Worm (Caenorhabditis elegans) whole organism, dauer: ENCODE measurements around the gene cnt-1.

ENCODE experiments used
- unc-62 ChIP-seq: sonication (generic microtip); optimal IDR thresholded peaks from 2 replicates; lab custom pipeline; 2017; ENCODE audit warnings: missing biosample characterization, missing genetic modification reagents, missing genetic modification characterization

The cnt-1 gene

DNA sequence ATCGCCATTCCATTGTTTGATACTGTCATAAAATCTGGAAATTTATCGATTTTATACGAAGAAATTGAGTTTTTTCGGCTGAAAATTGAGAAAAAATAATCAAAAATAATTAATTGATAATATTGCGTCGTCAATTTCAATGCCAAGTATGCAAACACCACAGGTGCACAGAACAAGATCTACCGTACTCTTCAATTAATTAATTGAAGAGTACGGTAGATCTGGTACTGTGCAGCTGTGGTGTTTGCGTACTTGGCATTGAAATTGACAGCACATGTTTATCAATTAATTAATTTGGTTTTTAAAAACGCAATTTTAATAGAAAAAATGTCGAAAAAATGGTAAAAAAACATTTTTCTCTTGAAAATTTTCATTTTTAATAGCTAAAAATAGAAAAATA lies at the start of gene cnt-1:
Gene cnt-1 (minus strand): TSS at position 36 of the 400 bp plus-strand sequence.
- TF ChIP-seq unc-62 (GFP tag; lab: Kevin White, UChicago) = no peak

DNA sequence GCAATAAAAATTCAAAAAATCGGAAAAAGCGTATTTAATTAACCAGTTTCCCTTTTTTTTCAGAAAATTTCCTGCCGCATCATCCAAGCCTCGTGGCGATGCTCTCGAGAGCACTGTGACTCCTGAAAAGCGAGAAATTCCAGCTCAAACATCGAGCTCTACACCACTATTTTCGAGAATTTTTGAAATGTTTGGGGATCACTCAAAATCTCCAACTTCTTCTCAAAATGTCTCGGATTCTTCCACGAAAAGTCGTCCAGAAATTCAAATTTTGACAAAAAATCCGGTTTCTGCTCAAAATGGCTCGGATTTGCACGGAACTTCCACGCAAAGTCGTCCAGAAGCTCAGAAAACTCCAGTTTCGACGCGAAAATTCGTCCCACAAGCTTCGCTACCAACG lies 49.3 kb upstream of the cnt-1 start:
- TF ChIP-seq unc-62 (GFP tag; lab: Kevin White, UChicago) = no peak

DNA sequence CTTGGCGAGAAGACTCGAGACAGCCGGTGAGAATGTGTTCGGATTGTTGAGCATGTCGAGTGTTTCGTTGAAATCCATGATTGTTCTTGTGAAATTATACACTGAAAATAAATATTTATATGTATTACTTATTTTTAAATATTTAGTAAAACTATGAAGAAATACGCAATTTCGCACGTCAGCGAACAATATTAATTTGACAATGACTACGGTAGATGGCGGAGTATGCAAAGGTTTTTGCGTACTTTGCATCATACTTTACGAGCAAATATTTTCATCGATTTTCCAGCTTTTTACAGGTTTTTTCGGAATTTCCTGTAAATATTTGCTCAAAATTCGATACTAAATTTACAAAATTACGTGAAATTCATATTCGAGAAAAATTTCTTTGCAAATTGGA lies 42.2 kb upstream of the cnt-1 start, which contains the start of gene set-24:
Gene set-24 (minus strand): TSS at position 101 of the 400 bp plus-strand sequence.
- TF ChIP-seq unc-62 (GFP tag; lab: Kevin White, UChicago) = no peak

DNA sequence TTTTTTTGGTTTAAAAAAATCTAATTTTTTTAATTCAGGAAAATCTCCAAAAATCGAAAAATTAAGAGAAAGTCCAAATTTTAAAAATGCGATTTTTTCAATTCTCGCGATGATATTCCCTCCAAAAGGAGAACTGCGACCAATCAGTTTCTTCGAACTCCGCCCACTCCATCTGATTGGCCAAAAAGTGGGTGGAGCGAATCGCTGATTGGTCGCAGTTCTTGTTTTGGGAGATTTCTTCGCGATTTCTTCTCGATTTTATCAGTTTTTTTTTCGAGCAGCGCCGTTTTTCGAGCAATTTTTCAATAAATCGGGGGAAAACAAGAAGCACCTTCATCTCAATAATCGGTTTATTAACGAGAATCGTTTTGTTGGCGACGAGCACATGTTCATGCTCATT lies 41.7 kb upstream of the cnt-1 start:
- no peak for TF ChIP-seq unc-62 (GFP tag; lab: Kevin White, UChicago)

DNA sequence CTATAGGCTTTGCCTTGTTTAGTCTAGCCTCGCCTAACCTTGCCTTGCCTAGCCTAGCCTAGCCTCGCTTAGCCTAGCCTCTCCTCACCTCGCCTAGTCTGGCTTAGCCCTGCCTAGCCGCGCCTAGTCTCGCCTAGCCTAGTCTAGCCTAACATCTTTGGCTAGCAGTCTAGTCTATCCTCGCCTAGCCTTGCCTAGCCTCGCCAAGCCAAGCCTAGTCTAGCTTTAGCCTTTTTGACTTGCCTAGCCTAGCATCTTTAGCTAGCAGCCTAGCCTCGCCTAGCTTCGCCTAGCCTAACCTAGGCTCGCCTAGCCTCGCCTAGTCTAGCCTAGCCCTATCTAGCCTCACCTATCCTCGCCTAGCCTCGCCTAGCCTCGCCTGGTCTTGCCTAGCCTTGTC lies 22.3 kb upstream of the cnt-1 start:
- TF ChIP-seq unc-62 (GFP tag; lab: Kevin White, UChicago) = no peak

DNA sequence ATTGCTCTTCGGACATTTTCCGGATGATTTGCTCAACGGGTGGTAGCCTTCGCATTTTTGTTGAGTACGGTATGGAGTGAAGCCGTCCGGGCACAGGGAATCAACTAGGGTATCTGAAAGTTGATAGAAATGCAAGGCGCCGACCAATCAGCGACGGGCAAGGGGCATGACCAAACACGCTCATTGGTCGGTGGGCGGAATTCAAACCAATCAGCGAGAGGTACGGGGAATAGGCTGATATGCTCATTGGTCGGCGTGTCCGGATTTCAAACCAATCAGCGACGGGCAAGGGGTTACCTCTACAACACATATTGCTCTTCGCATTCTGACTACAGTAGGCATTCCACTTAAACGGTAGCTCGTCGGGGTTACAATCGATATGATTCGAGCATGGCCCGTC lies 20.2 kb upstream of the cnt-1 start:
- no peak for TF ChIP-seq unc-62 (GFP tag; lab: Kevin White, UChicago)

DNA sequence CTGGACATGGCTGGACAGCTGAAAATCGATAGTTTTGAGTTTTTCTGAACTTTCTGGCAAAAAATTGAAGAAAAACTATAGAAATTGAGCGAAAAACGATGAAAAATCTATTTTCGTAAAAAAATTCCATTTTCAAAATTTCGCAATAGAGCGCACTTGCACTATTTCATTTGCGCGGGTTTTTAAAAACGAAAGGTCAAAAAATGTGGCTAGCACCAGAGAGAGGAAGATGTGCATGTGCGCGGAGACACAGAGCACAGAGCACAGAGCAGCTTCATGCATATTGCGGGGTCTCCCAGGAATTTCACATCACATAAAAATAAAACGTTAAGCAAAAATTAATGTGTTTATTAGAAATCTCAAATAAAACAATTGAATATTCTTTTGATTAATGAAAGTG lies 19.2 kb upstream of the cnt-1 start, which contains the start of gene Y17G7B.18:
Gene Y17G7B.18 (minus strand): TSS at position 18 of the 400 bp plus-strand sequence.
- no peak for TF ChIP-seq unc-62 (GFP tag; lab: Kevin White, UChicago)

DNA sequence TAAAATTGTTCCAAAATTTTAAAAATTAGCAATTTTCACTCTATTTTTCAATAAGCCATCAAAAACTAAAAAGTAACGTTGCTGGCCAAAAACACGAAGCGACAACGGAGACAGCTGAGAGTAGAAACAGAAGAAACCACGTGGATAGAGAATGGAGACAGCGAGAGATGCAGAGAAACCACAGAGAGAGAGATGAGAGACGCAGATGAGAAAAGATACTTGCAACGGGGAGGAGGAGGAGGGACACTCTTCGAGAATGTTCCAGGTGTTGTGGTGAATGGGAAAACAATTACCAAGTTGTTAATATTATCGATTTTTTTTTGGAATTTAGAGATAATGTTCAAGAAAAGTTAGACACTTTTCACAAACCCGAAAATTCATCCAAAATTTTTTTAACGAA lies 13.7 kb upstream of the cnt-1 start:
- TF ChIP-seq unc-62 (GFP tag; lab: Kevin White, UChicago) = no peak

DNA sequence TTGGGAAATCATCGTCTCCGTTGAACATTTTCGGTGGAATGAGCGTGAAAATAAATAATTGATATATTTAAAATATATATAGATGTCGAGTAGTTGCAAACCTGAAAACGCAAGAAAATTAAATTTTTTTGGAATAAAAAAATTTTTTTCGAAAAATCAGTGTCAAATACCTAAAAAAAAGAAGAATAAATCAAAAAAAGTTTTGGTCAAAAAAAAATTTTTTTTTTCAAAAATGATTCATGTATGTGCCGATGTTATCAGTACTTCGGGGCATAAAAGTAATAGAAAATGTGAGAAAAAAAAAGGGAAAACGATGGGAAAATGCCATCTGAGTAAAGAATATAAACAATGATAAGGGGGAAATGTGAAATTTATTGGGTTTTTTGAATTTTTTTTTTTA lies 11.2 kb upstream of the cnt-1 start, which contains the start of gene Y17G7B.17:
Gene Y17G7B.17 (minus strand): TSS at position 101 of the 400 bp plus-strand sequence.
- TF ChIP-seq unc-62 (GFP tag; lab: Kevin White, UChicago) = no peak

DNA sequence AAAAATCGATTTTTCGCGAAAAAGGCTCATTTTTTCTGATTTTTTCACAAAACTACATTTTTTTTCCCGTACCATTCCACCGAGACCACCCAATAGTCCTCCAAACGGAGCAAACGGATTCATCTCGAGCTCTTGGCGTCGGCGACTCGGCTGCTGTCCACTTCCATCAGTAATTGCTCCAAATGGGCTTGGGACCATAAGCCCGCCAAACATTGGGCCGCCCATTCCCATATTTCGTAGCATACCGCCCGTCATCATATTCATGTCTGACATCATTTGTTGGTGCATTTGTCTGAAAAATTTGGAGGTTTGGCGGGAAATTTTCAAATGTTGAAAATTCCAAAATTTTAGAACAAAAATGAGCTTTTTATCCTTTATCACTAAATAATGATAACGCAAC lies 10.0 kb upstream of the cnt-1 start:
- no peak for TF ChIP-seq unc-62 (GFP tag; lab: Kevin White, UChicago)

DNA sequence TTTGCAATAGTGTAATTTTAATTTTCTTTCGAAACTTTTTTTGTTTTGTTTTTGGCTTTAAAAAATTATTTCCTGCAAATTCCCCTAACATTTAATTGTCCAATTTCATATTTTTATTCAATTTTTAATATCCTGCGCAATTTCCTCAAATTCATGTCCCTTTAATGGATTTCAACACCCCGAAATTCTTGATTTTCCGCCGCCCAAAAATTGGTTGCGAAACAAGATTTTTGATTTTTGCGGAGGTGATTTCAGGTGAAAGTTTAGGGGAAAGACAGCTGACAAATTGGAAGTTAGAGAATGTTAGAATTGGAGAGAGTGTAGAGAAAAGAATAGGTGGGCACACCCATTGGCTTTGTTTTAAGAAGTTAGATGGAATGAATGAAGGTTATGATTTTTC lies 6.4 kb upstream of the cnt-1 start:
- TF ChIP-seq unc-62 (GFP tag; lab: Kevin White, UChicago) = no peak

DNA sequence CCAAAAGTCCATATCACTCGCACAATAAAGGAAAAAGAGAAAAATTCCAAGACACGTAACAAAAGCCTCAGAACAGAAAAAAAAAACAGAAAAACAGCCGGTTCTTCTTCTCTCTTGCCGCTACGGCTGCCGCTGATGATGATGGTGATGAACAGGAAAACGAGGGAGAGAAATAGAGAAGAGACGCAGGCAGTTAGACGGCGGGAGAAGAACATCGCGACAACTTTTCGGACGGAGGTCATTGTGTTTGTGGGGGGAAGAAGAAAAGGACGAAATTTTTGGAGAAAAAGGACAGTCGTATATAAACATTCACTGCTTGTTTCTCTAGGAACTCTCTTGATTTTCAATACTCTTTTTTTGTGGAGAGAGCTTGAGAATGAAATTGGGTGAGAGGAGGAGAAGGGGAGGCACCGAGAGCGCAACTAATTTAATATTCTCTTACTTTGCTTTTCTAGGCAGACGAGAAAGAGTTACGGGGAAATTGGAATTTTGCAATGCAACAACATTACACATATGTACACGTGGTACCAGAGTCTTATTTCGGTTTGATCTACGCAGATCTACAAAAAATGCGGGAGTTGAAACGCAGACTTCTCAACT lies 1.0 kb upstream of the cnt-1 start:
- TF ChIP-seq unc-62 (GFP tag; lab: Kevin White, UChicago) = no peak

DNA sequence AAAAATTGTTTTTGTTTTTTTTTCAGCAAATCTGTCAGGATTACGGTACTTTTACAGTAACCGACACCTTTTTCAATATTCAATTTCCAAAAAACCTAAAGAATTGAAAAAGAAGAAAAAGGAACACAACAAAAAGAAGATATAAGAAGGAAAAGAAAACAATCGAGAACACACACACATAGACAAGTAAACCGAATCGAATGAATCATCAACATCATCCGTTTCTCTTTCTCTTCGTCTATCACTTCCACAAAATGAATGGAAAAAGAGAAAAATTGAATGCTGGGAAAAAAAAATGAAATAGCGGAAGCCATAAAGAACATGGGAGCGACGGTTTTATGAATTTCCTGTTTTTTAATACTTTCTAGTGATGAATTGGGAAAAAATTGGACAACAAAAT lies 7.2 kb downstream of the cnt-1 start:
- no peak for TF ChIP-seq unc-62 (GFP tag; lab: Kevin White, UChicago)

DNA sequence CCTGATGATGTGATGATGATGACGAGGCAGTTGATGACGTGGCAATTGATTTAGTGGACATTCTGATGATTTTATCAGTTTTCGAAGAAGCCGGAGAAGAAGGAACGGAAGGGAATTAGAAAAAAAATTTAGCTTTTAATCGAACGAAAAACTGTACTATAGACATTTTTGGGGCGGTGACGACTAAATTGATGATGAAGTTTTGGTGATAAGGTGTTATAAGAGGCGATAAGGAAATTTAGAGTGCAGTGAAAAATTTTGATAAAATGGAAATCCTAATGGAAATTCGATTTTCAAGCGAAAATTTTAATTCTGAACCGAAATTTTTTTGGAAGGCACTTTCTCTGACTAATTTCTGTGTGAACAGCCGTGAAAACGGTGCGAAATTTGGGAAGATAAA lies 8.7 kb downstream of the cnt-1 start:
- TF ChIP-seq unc-62 (GFP tag; lab: Kevin White, UChicago) = no peak

DNA sequence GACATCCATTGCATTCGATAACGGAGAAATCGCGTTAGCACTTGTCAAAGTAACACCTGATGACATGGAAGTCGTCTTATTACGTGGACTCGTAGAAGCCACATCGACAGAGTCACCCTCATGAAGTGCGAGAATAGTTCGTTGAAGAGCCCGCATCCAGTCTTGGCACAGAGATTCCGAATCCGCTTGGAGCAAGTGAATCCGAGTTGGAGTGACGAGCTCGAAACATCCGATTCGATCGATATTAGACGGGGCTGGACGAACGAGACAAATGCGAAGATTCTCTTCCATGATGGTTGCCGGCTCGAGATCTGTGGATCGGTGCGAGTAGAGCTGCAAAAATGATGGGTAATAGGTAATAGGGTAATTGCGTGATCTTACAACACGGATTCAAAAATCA lies 11.4 kb downstream of the cnt-1 start:
- TF ChIP-seq unc-62 (GFP tag; lab: Kevin White, UChicago) = no peak

DNA sequence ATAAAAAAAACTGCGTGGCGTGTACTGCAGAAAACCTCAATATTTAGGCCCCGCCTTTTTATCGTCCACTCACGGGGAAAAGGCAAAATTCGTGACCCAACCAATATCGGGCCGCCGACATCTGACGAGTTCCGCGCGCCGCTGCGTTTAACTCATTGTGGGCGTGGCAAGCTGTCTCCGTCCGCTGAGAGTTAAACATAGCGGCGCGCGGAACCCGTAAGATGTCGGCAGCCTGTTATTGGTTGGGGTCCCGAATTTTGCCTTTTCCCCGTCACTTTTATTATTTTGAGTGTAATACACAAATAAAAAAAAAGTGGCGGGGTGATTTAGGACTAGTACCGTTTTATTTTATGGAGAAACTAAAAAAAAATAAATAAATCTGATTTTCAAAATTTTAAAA lies 12.3 kb downstream of the cnt-1 start:
- TF ChIP-seq unc-62 (GFP tag; lab: Kevin White, UChicago) = no peak

DNA sequence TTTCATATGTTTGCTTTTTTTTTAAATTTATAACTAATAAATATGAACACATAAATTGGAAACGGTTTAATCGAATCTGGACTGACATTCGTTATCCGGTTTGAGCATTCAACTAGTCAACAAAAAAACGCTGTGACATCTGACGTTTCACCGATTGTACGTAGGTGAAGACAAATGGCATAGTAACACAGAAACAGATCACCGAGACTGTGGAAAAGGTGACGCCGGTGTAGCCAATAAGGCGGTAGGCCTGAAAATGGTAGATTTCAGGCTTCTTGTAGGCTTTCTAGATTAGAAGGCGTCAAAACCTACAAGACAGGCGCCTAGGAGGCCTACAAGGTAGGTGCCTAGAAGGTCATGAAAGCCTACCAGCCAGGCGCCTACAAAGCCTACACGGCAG lies 17.4 kb downstream of the cnt-1 start:
- no peak for TF ChIP-seq unc-62 (GFP tag; lab: Kevin White, UChicago)
